Fruit fly (Drosophila melanogaster) whole organism, adult: ENCODE results near the gene Ugt35E2.

Experiments
- CG11617 ChIP-seq: fragments of 200-800 bp; sonication (Bioruptor generic); optimal IDR thresholded peaks from 2 replicates; lab custom pipeline; 2017; ENCODE audit warnings: mild to moderate bottlenecking, missing biosample characterization, missing genetic modification reagents, missing genetic modification characterization
- CG12768 ChIP-seq: fragments of 200-800 bp; sonication (Bioruptor generic); optimal IDR thresholded peaks from 2 replicates; lab custom pipeline; 2017; ENCODE audit warnings: missing biosample characterization, missing genetic modification characterization, mild to moderate bottlenecking, moderate library complexity, missing genetic modification reagents
- CG33017 ChIP-seq: fragments of 200-800 bp; sonication (Bioruptor generic); optimal IDR thresholded peaks from 2 replicates; lab custom pipeline; 2018; ENCODE audit warnings: missing biosample characterization, mild to moderate bottlenecking, missing genetic modification characterization, moderate library complexity
- Clk ChIP-seq: fragments of 200-800 bp; sonication (Bioruptor generic); optimal IDR thresholded peaks from 2 replicates; lab custom pipeline; 2017; ENCODE audit warnings: missing biosample characterization, missing genetic modification characterization
- Crg-1 ChIP-seq: fragments of 200-800 bp; sonication (Bioruptor generic); optimal IDR thresholded peaks from 2 replicates; lab custom pipeline; 2016; ENCODE audit warnings: missing biosample characterization, missing genetic modification characterization
- Mnt ChIP-seq: fragments of 200-800 bp; sonication (Bioruptor generic); optimal IDR thresholded peaks from 2 replicates; lab custom pipeline; 2016; ENCODE audit warnings: missing biosample characterization, mild to moderate bottlenecking, missing genetic modification characterization
- cic ChIP-seq: fragments of 200-800 bp; sonication (Bioruptor generic); optimal IDR thresholded peaks from 2 replicates; lab custom pipeline; 2017; ENCODE audit warnings: missing biosample characterization, mild to moderate bottlenecking, missing genetic modification characterization, moderate library complexity
- kay ChIP-seq: fragments of 200-800 bp; sonication (Bioruptor generic); peaks from one replicate; lab custom pipeline; 2016; ENCODE audit warnings: missing biosample characterization, missing genetic modification characterization, borderline replicate concordance
- ovo ChIP-seq: fragments of 200-800 bp; sonication (Bioruptor generic); optimal IDR thresholded peaks from 2 replicates; lab custom pipeline; 2016; ENCODE audit warnings: missing biosample characterization, missing genetic modification characterization
- tj ChIP-seq: fragments of 200-800 bp; sonication (Bioruptor generic); optimal IDR thresholded peaks from 3 replicates; lab custom pipeline; 2017; ENCODE audit warnings: missing biosample characterization, mild to moderate bottlenecking, missing genetic modification characterization, moderate library complexity

dm6 chr3R:11160907-11161306, 6.9 kb downstream of the Ugt35E2 start, which contains the start of gene CG4757:
- TF ChIP-seq Crg-1 (GFP tag; lab: Kevin White, UChicago) (no peak), cic (no peak), kay (GFP tag; lab: Kevin White, UChicago) (no peak), ovo (GFP tag; lab: Kevin White, UChicago) (no peak), Clk (GFP tag; lab: Kevin White, UChicago) (no peak), CG11617 (GFP tag; lab: Kevin White, UChicago) (no peak), Mnt (no peak), CG33017 (tag; lab: Kevin White, UChicago) (no peak), tj (GFP tag; lab: Kevin White, UChicago) (no peak), CG12768 (GFP tag; lab: Kevin White, UChicago) (no peak)
